Fruit fly (Drosophila melanogaster) whole organism, adult: ENCODE measurements around the gene Ptpmeg.
A peak's percentile ranks its signal among the peaks of the same experiment; 100 is the strongest.

ENCODE experiments used
- CG11617 ChIP-seq: fragments of 200-800 bp; sonication (Bioruptor generic); optimal IDR thresholded peaks from 2 replicates; lab custom pipeline; 2017; ENCODE audit warnings: mild to moderate bottlenecking, missing biosample characterization, missing genetic modification reagents, missing genetic modification characterization
- CG12768 ChIP-seq: fragments of 200-800 bp; sonication (Bioruptor generic); optimal IDR thresholded peaks from 2 replicates; lab custom pipeline; 2017; ENCODE audit warnings: missing biosample characterization, missing genetic modification characterization, mild to moderate bottlenecking, moderate library complexity, missing genetic modification reagents
- CG14711 ChIP-seq: fragments of 200-800 bp; sonication (Bioruptor generic); optimal IDR thresholded peaks from 2 replicates; lab custom pipeline; 2018; ENCODE audit warnings: missing biosample characterization, mild to moderate bottlenecking, missing genetic modification characterization, moderate library complexity
- CG1620 ChIP-seq: fragments of 200-800 bp; sonication (Bioruptor generic); optimal IDR thresholded peaks from 2 replicates; lab custom pipeline; 2016; ENCODE audit warnings: missing biosample characterization, missing genetic modification characterization
- CG33017 ChIP-seq: fragments of 200-800 bp; sonication (Bioruptor generic); optimal IDR thresholded peaks from 2 replicates; lab custom pipeline; 2018; ENCODE audit warnings: missing biosample characterization, mild to moderate bottlenecking, missing genetic modification characterization, moderate library complexity
- CG5204 ChIP-seq: fragments of 200-800 bp; sonication (Bioruptor generic); optimal IDR thresholded peaks from 2 replicates; lab custom pipeline; 2016; ENCODE audit warnings: missing biosample characterization, missing genetic modification characterization
- CG7045 ChIP-seq: fragments of 200-800 bp; sonication (Bioruptor generic); optimal IDR thresholded peaks from 2 replicates; lab custom pipeline; 2017; ENCODE audit warnings: missing biosample characterization, mild to moderate bottlenecking, missing genetic modification characterization
- CG7101 ChIP-seq: fragments of 200-800 bp; sonication (Bioruptor generic); optimal IDR thresholded peaks from 2 replicates; lab custom pipeline; 2018; ENCODE audit warnings: missing biosample characterization, mild to moderate bottlenecking, missing genetic modification characterization, moderate library complexity
- Clk ChIP-seq: fragments of 200-800 bp; sonication (Bioruptor generic); optimal IDR thresholded peaks from 2 replicates; lab custom pipeline; 2017; ENCODE audit warnings: missing biosample characterization, missing genetic modification characterization
- Crg-1 ChIP-seq: fragments of 200-800 bp; sonication (Bioruptor generic); optimal IDR thresholded peaks from 2 replicates; lab custom pipeline; 2016; ENCODE audit warnings: missing biosample characterization, missing genetic modification characterization
- Hr96 ChIP-seq: fragments of 200-800 bp; sonication (Bioruptor generic); optimal IDR thresholded peaks from 2 replicates; lab custom pipeline; 2016; ENCODE audit warnings: missing biosample characterization, missing genetic modification characterization
- Mnt ChIP-seq: fragments of 200-800 bp; sonication (Bioruptor generic); optimal IDR thresholded peaks from 2 replicates; lab custom pipeline; 2016; ENCODE audit warnings: missing biosample characterization, mild to moderate bottlenecking, missing genetic modification characterization
- bab1 ChIP-seq: fragments of 200-800 bp; sonication (Bioruptor generic); optimal IDR thresholded peaks from 3 replicates; lab custom pipeline; 2019; ENCODE audit warnings: missing biosample characterization, mild to moderate bottlenecking, missing genetic modification characterization, moderate library complexity
- cic ChIP-seq: fragments of 200-800 bp; sonication (Bioruptor generic); optimal IDR thresholded peaks from 2 replicates; lab custom pipeline; 2017; ENCODE audit warnings: missing biosample characterization, mild to moderate bottlenecking, missing genetic modification characterization, moderate library complexity
- cnc ChIP-seq, 2 experiments: fragments of >200 bp; optimal IDR thresholded peaks; 2 replicates each; lab custom pipeline; 2017
- kay ChIP-seq: fragments of 200-800 bp; sonication (Bioruptor generic); peaks from one replicate; lab custom pipeline; 2016; ENCODE audit warnings: missing biosample characterization, missing genetic modification characterization, borderline replicate concordance
- ovo ChIP-seq: fragments of 200-800 bp; sonication (Bioruptor generic); optimal IDR thresholded peaks from 2 replicates; lab custom pipeline; 2016; ENCODE audit warnings: missing biosample characterization, missing genetic modification characterization
- pad ChIP-seq: fragments of 200-800 bp; sonication (Bioruptor generic); optimal IDR thresholded peaks from 3 replicates; lab custom pipeline; 2017; ENCODE audit warnings: missing biosample characterization, missing genetic modification characterization, mild to moderate bottlenecking, moderate library complexity, missing genetic modification reagents
- tj ChIP-seq: fragments of 200-800 bp; sonication (Bioruptor generic); optimal IDR thresholded peaks from 3 replicates; lab custom pipeline; 2017; ENCODE audit warnings: missing biosample characterization, mild to moderate bottlenecking, missing genetic modification characterization, moderate library complexity
- toe ChIP-seq: fragments of 200-800 bp; sonication (Bioruptor generic); optimal IDR thresholded peaks from 2 replicates; lab custom pipeline; 2016; ENCODE audit warnings: missing biosample characterization, missing genetic modification characterization

The Ptpmeg gene

dm6 chr3L:356016-356472 lies 28.1 kb downstream of the Ptpmeg start, which contains the start of gene CG1231:
Gene CG1231 (plus strand): TSS chr3L:356422.
- TF ChIP-seq CG1620 (GFP tag; lab: Kevin White, UChicago) = no peak
- no peak for TF ChIP-seq CG14711 (tag; lab: Kevin White, UChicago)
- no peak for TF ChIP-seq CG33017 (tag; lab: Kevin White, UChicago)
- TF ChIP-seq tj (GFP tag; lab: Kevin White, UChicago) = no peak
- TF ChIP-seq cic (GFP tag; lab: Kevin White, UChicago) = no peak
- no peak for TF ChIP-seq bab1

- TF ChIP-seq CG14711 (tag; lab: Kevin White, UChicago) (no peak), CG12768 (GFP tag; lab: Kevin White, UChicago) (no peak), Crg-1 (GFP tag; lab: Kevin White, UChicago) (no peak), cic (GFP tag; lab: Kevin White, UChicago) (no peak), Hr96 (no peak), bab1 (no peak), pad (GFP tag; lab: Kevin White, UChicago) (no peak), CG33017 (tag; lab: Kevin White, UChicago) (no peak), CG7101 (no peak), Mnt (no peak)
Observed at dm6 chr3L:357681-358080, 29.8 kb downstream of the Ptpmeg start, which contains the start of gene Roc1b. Gene Roc1b (plus strand): TSS chr3L:357981.

- TF ChIP-seq CG14711 (tag; lab: Kevin White, UChicago) = peak; percentile 33
- peak; percentile 29 for TF ChIP-seq tj (GFP tag; lab: Kevin White, UChicago)
- TF ChIP-seq CG7045 (GFP tag; lab: Kevin White, UChicago) = no peak
- no peak for TF ChIP-seq ovo (GFP tag; lab: Kevin White, UChicago)
- TF ChIP-seq CG1620 (GFP tag; lab: Kevin White, UChicago) = peak; percentile 12
- no peak for TF ChIP-seq pad (GFP tag; lab: Kevin White, UChicago)
- TF ChIP-seq CG11617 (GFP tag; lab: Kevin White, UChicago) = peak; percentile 24
- TF ChIP-seq Clk (GFP tag; lab: Kevin White, UChicago) = no peak
- TF ChIP-seq toe = no peak
- no peak for TF ChIP-seq cic (GFP tag; lab: Kevin White, UChicago)
- no peak for TF ChIP-seq CG12768 (GFP tag; lab: Kevin White, UChicago)
- peak; percentile 68 for TF ChIP-seq Mnt
- TF ChIP-seq Hr96 = peak; percentile 14
- TF ChIP-seq bab1 = peak; percentile 89
- TF ChIP-seq CG7101 = peak; percentile 3
- TF ChIP-seq Crg-1 (GFP tag; lab: Kevin White, UChicago) = no peak
Observed at dm6 chr3L:361201-361600, 33.3 kb downstream of the Ptpmeg start, which contains the start of the genes Cdc5 and CG1233. Gene Cdc5 (minus strand): TSS chr3L:361383. Gene CG1233 (plus strand): TSS chr3L:361472.

dm6 chr3L:366337-366736 lies 38.4 kb downstream of the Ptpmeg start, which contains the start of gene CG13884:
Gene CG13884 (minus strand): TSS chr3L:366437.
- TF ChIP-seq bab1 = no peak
- TF ChIP-seq Crg-1 (GFP tag; lab: Kevin White, UChicago) = no peak
- TF ChIP-seq tj (GFP tag; lab: Kevin White, UChicago) = no peak
- no peak for TF ChIP-seq CG33017 (tag; lab: Kevin White, UChicago)
- no peak for TF ChIP-seq CG7101
- no peak for TF ChIP-seq CG11617 (GFP tag; lab: Kevin White, UChicago)
- no peak for TF ChIP-seq cnc (optimal IDR thresholded peaks at IDR 0.05; lab: Kevin White, UChicago)
- no peak for TF ChIP-seq toe

dm6 chr3L:371228-371627 lies 43.3 kb downstream of the Ptpmeg start:
- TF ChIP-seq cnc (optimal IDR thresholded peaks at IDR 0.05; lab: Kevin White, UChicago) (no peak), CG11617 (GFP tag; lab: Kevin White, UChicago) (no peak), CG7101 (no peak), CG14711 (tag; lab: Kevin White, UChicago) (no peak), toe (no peak), pad (GFP tag; lab: Kevin White, UChicago) (no peak), Clk (GFP tag; lab: Kevin White, UChicago) (no peak), CG33017 (tag; lab: Kevin White, UChicago) (no peak), cic (GFP tag; lab: Kevin White, UChicago) (no peak), CG1620 (GFP tag; lab: Kevin White, UChicago) (no peak), Crg-1 (GFP tag; lab: Kevin White, UChicago) (no peak), Mnt (no peak), ovo (GFP tag; lab: Kevin White, UChicago) (no peak), CG7045 (GFP tag; lab: Kevin White, UChicago) (no peak), kay (GFP tag; lab: Kevin White, UChicago) (no peak), Hr96 (no peak), CG5204 (GFP tag; lab: Kevin White, UChicago) (no peak)

- TF ChIP-seq CG12768 (GFP tag; lab: Kevin White, UChicago) = no peak
- no peak for TF ChIP-seq CG7045 (GFP tag; lab: Kevin White, UChicago)
- TF ChIP-seq CG5204 (GFP tag; lab: Kevin White, UChicago) = no peak
- TF ChIP-seq kay (GFP tag; lab: Kevin White, UChicago) = no peak
- no peak for TF ChIP-seq CG1620 (GFP tag; lab: Kevin White, UChicago)
Observed at dm6 chr3L:374582-374981, 46.7 kb downstream of the Ptpmeg start.

dm6 chr3L:375672-376071 lies 47.8 kb downstream of the Ptpmeg start:
- TF ChIP-seq CG12768 (GFP tag; lab: Kevin White, UChicago) (no peak), Clk (GFP tag; lab: Kevin White, UChicago) (no peak), cic (GFP tag; lab: Kevin White, UChicago) (no peak), CG5204 (GFP tag; lab: Kevin White, UChicago) (no peak), toe (no peak), CG7101 (no peak), Crg-1 (GFP tag; lab: Kevin White, UChicago) (no peak), CG7045 (GFP tag; lab: Kevin White, UChicago) (no peak), Hr96 (no peak), ovo (GFP tag; lab: Kevin White, UChicago) (no peak), CG33017 (tag; lab: Kevin White, UChicago) (no peak), CG11617 (GFP tag; lab: Kevin White, UChicago) (no peak), bab1 (no peak), CG14711 (tag; lab: Kevin White, UChicago) (no peak), cnc (optimal IDR thresholded peaks at IDR 0.05; lab: Kevin White, UChicago) (no peak)
